Worm (Caenorhabditis elegans): Measurements from ENCODE around the gene fbxb-61.
A peak's percentile ranks its signal among the peaks of the same experiment; 100 is the strongest.
"Not testable (repeated sequence)": the region's sequence is repeated elsewhere in the genome, so short reads cannot be mapped to it uniquely, and the experiment has no call there.

fbxb-61 gene

DNA sequence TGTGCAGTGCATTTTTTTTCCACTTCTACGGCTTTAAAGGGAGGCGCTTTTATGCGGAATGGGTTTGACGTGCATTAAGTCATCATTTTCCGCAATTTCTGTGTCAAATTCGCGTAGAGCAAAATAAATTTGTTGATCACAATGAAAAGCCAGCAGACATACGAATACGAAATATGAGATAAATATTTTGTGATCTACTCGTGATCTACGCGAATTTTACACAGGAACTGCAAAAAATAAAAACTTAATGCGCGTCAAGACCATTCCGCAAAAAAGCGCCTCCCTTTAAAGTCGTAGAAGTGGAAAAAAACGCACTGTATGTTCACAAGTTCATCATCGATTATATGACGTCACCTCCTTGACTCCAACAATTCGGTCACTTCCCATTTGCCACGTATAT lies 7.5 kb downstream of the fbxb-61 start, which contains the start of gene C43D7.8:
Gene C43D7.8 (minus strand): TSS at position 101 of the 400 bp plus-strand sequence.
- no peak for TF ChIP-seq lin-11 (tag; optimal IDR thresholded peaks at IDR 0.05)
- TF ChIP-seq skn-1 (tag; optimal IDR thresholded peaks at IDR 0.05) = no peak
- no peak for TF ChIP-seq nhr-237 (tag; optimal IDR thresholded peaks at IDR 0.05)
- no peak for TF ChIP-seq nhr-77 (tag; optimal IDR thresholded peaks at IDR 0.05)
- TF ChIP-seq ceh-82 (tag; optimal IDR thresholded peaks at IDR 0.05) = no peak
- TF ChIP-seq dmd-4 (tag; optimal IDR thresholded peaks at IDR 0.05) = no peak
- no peak for TF ChIP-seq lin-39 (tag; optimal IDR thresholded peaks at IDR 0.05)
- no peak for TF ChIP-seq mbf-1 (tag; optimal IDR thresholded peaks at IDR 0.05)
- no peak for TF ChIP-seq unc-55 (GFP tag; optimal IDR thresholded peaks at IDR 0.05)
- TF ChIP-seq nhr-10 (tag; optimal IDR thresholded peaks at IDR 0.05) = no peak
- TF ChIP-seq unc-39 (tag; optimal IDR thresholded peaks at IDR 0.05) = no peak
- TF ChIP-seq ztf-4 (tag; optimal IDR thresholded peaks at IDR 0.05) = no peak
- no peak for TF ChIP-seq zag-1 (tag; optimal IDR thresholded peaks at IDR 0.05)
- no peak for TF ChIP-seq crh-2 (tag; optimal IDR thresholded peaks at IDR 0.05)
- no peak for TF ChIP-seq egl-27 (tag; optimal IDR thresholded peaks at IDR 0.05)
- TF ChIP-seq unc-62 (GFP tag; optimal IDR thresholded peaks at IDR 0.05) = no peak
- no peak for TF ChIP-seq sma-3 (GFP tag; optimal IDR thresholded peaks at IDR 0.05)
- TF ChIP-seq ztf-11 (tag; optimal IDR thresholded peaks at IDR 0.05) = no peak

DNA sequence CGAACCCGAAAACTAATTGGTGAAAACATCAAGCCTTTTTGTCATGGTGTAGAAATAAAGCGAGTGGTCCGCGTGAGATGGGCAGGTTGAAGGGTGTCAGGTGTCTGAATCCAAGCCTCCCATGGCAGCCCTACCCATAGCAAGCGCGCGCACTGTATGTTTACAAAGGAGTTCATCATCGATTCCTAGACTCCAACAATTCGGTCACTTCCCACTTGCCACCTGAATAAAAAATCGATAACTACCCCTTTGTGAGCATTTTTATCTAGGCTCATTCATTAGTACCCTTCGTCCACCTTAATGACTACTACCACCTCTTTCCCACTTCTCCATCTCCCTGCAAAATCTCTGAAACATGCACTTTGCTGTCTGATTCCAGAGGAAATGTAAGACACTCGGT lies 9.1 kb downstream of the fbxb-61 start, which contains the start of gene fbxb-64:
Gene fbxb-64 (plus strand): TSS at position 301 of the 400 bp plus-strand sequence.
- no peak for TF ChIP-seq nhr-10 (tag; optimal IDR thresholded peaks at IDR 0.05)
- no peak for TF ChIP-seq snpc-4 (tag; optimal IDR thresholded peaks at IDR 0.05)
- no peak for TF ChIP-seq elt-3 (tag; optimal IDR thresholded peaks at IDR 0.05)

DNA sequence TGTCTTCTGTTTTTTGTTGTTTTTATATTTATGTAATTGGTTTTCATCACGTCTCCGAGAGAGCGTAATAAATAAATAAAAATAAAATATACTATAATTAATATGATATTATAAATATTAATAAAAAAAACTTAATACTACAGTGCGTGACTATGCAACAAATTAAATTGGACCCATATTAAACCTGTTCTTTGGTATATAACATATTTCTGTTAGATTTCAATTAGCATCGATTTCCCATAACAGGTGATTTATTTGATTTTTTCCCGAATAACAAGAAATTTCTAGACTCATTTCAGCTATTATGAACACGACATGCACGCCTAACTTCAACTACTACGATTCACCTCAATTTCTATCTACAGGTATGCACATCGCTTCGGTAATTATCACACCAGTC lies 13.1 kb downstream of the fbxb-61 start, which contains the start of gene srh-208:
Gene srh-208 (plus strand): TSS at position 301 of the 400 bp plus-strand sequence.
- not testable (repeated sequence) for TF ChIP-seq nhr-23, mbf-1, alr-1 (tag; optimal IDR thresholded peaks at IDR 0.05)

DNA sequence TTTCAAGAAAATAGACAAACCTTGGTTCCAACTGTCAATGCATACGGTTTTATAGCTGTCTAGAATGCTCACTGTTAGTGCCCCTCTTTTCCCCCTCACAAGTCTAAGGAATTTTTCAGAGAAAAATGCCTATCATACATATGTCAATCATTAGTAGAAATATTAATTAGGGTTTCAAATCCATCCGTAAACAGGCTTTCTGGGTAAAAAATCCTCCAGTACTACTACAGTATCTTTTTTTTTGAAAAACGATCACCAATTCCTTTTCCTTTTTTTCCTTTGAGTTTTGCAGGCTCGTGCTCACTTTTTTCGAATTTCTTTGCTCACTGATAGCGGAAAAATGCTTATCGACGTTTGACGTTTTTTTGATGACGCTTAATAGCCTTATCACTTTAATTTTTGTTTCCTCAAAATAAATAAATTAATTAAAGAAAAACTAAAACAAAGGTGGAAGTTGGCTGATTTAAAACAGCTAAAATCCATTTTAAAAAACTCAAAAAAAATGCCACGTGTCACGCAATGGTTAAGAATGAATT lies 15.6 kb downstream of the fbxb-61 start, which contains the start of gene C43D7.7:
Gene C43D7.7 (minus strand): TSS at position 51 of the 536 bp plus-strand sequence.
- no peak for TF ChIP-seq nhr-6 (tag; optimal IDR thresholded peaks at IDR 0.05)
- no peak for TF ChIP-seq lin-13 (GFP tag; optimal IDR thresholded peaks at IDR 0.05)
- TF ChIP-seq unc-39 (tag; optimal IDR thresholded peaks at IDR 0.05) = no peak
- TF ChIP-seq C34F6.9 (tag; optimal IDR thresholded peaks at IDR 0.05) = no peak
- no peak for TF ChIP-seq F13H6.1 (tag; optimal IDR thresholded peaks at IDR 0.05)
- peak; percentile 38 for TF ChIP-seq fos-1 (tag; optimal IDR thresholded peaks at IDR 0.05)

DNA sequence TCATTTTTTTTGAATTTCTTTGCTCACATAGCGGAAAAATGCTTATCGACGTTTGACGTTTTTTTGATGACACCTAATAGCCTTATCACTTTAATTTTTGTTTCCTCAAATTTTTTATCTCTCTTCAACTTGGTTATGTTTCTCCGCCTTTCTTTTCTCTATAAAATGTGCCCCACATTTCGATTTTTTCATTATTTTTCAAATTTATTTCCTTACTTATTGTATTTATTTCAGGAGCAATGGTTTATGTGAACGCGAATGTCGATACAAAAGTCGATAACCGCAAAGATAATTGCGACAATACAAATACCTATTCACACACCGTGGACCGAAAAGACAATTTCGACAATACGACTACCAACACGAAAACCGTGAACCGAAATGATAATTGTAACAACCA lies 16.5 kb downstream of the fbxb-61 start, which contains the start of gene sdz-6:
Gene sdz-6 (plus strand): TSS at position 229 of the 400 bp plus-strand sequence.
- no peak for TF ChIP-seq skn-1 (tag; optimal IDR thresholded peaks at IDR 0.05)
- TF ChIP-seq crh-2 (tag; optimal IDR thresholded peaks at IDR 0.05) = no peak
- no peak for TF ChIP-seq mbf-1 (tag; optimal IDR thresholded peaks at IDR 0.05)
- no peak for TF ChIP-seq lsy-2 (tag; optimal IDR thresholded peaks at IDR 0.05)
- TF ChIP-seq mab-5 (tag; optimal IDR thresholded peaks at IDR 0.05) = no peak
- no peak for TF ChIP-seq nhr-25 (tag; optimal IDR thresholded peaks at IDR 0.05)

DNA sequence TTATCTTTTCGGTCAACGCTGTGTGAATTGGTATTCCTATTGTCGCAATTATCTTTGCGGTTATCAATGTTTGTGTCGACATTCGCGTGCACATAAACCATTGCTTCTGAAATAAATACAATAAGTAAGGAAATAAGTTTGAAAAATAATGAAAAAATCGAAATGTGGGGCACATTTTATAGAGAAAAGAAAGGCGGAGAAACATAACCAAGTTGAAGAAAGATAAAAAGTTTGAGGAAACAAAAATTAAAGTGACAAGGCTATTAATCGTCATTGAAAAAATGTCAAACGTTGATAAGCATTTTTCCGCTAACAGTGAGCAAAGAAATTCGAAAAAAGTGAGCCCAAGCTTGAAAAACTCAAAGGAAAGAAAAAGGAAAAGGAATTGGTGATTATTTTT lies 18.5 kb downstream of the fbxb-61 start, which contains the start of gene C43D7.4:
Gene C43D7.4 (minus strand): TSS at position 101 of the 400 bp plus-strand sequence.
- no peak for TF ChIP-seq elt-3 (tag; optimal IDR thresholded peaks at IDR 0.05)
- no peak for TF ChIP-seq gmeb-1 (tag; optimal IDR thresholded peaks at IDR 0.05)
- no peak for TF ChIP-seq crh-2 (tag; optimal IDR thresholded peaks at IDR 0.05)
- TF ChIP-seq elt-1 (tag; optimal IDR thresholded peaks at IDR 0.05) = no peak
- TF ChIP-seq unc-62 (GFP tag; optimal IDR thresholded peaks at IDR 0.05) = no peak
- no peak for TF ChIP-seq unc-39 (tag; optimal IDR thresholded peaks at IDR 0.05)
- no peak for TF ChIP-seq dmd-4 (tag; optimal IDR thresholded peaks at IDR 0.05)
- TF ChIP-seq lsy-2 (tag; optimal IDR thresholded peaks at IDR 0.05) = no peak
- TF ChIP-seq mab-5 (tag; optimal IDR thresholded peaks at IDR 0.05) = no peak
- TF ChIP-seq R02D3.7 (tag; optimal IDR thresholded peaks at IDR 0.05) = no peak
- no peak for TF ChIP-seq nhr-23 (tag; optimal IDR thresholded peaks at IDR 0.05)
- TF ChIP-seq mdl-1 (tag; optimal IDR thresholded peaks at IDR 0.05) = no peak

All from whole organism, L2 larva.